Worm (Caenorhabditis elegans) whole organism, mixed stage, embryonic: ENCODE data around the gene smz-1.
"Not testable (repeated sequence)": the region's sequence is repeated elsewhere in the genome, so short reads cannot be mapped to it uniquely, and the experiment has no call there.

Experiments used
- M03D4.4 ChIP-seq: sonication (generic microtip); optimal IDR thresholded peaks from 2 replicates; lab custom pipeline; 2017; ENCODE audit warnings: mild to moderate bottlenecking, missing genetic modification characterization, missing compliant biosample characterization
- ceh-43 ChIP-seq: fragments of 200-800 bp; sonication (Bioruptor generic); optimal IDR thresholded peaks from 2 replicates; lab custom pipeline; 2018; ENCODE audit warnings: mild to moderate bottlenecking, missing genetic modification characterization, moderate library complexity, missing compliant biosample characterization
- ceh-83 ChIP-seq: fragments of 200-800 bp; sonication (Bioruptor generic); optimal IDR thresholded peaks from 2 replicates; lab custom pipeline; 2018; ENCODE audit warnings: mild to moderate bottlenecking, missing genetic modification characterization, missing compliant biosample characterization
- ces-1 ChIP-seq: fragments of 150-350 bp; optimal IDR thresholded peaks from 2 replicates; lab custom pipeline; 2014; ENCODE audit warnings: missing biosample characterization, missing genetic modification reagents, missing genetic modification characterization
- drap-1 ChIP-seq: fragments of 200-800 bp; sonication (Bioruptor generic); optimal IDR thresholded peaks from 3 replicates; lab custom pipeline; 2018; ENCODE audit warnings: mild to moderate bottlenecking, missing genetic modification characterization, missing compliant biosample characterization
- flh-1 ChIP-seq: fragments of 200-800 bp; sonication (Bioruptor generic); optimal IDR thresholded peaks from 2 replicates; lab custom pipeline; 2018; ENCODE audit warnings: mild to moderate bottlenecking, missing genetic modification characterization, moderate library complexity, missing compliant biosample characterization
- hlh-1 ChIP-seq: fragments of 150-350 bp; optimal IDR thresholded peaks from 2 replicates; lab custom pipeline; 2014; ENCODE audit warnings: missing biosample characterization, missing genetic modification reagents, missing genetic modification characterization
- lsy-2 ChIP-seq: fragments of 150-350 bp; optimal IDR thresholded peaks from 2 replicates; lab custom pipeline; 2014; ENCODE audit warnings: missing biosample characterization, missing genetic modification characterization
- nhr-237 ChIP-seq: fragments of 150-350 bp; optimal IDR thresholded peaks from 2 replicates; lab custom pipeline; 2014; ENCODE audit warnings: missing biosample characterization, missing genetic modification characterization
- pha-4 ChIP-seq: fragments of 150-350 bp; optimal IDR thresholded peaks from 2 replicates; lab custom pipeline; 2018; ENCODE audit warnings: missing biosample characterization, missing genetic modification reagents, missing genetic modification characterization
- snpc-4 ChIP-seq: fragments of 150-350 bp; optimal IDR thresholded peaks from 2 replicates; lab custom pipeline; 2014; ENCODE audit warnings: missing biosample characterization, missing genetic modification characterization
- sptf-1 ChIP-seq: sonication (generic microtip); optimal IDR thresholded peaks from 2 replicates; lab custom pipeline; 2017; ENCODE audit warnings: mild to moderate bottlenecking, missing genetic modification characterization, moderate library complexity, missing compliant biosample characterization
- tbx-8 ChIP-seq: fragments of 200-800 bp; sonication (Bioruptor generic); optimal IDR thresholded peaks from 2 replicates; lab custom pipeline; 2018; ENCODE audit warnings: mild to moderate bottlenecking, missing genetic modification characterization, moderate library complexity, missing compliant biosample characterization
- unc-120 ChIP-seq: sonication (generic microtip); optimal IDR thresholded peaks from 2 replicates; lab custom pipeline; 2017; ENCODE audit warnings: missing genetic modification characterization, missing compliant biosample characterization; ENCODE audit not compliant: poor library complexity, severe bottlenecking
- unc-39 ChIP-seq: fragments of 150-350 bp; optimal IDR thresholded peaks from 2 replicates; lab custom pipeline; 2014; ENCODE audit warnings: missing biosample characterization, missing genetic modification characterization
- zip-8 ChIP-seq: fragments of 150-350 bp; optimal IDR thresholded peaks from 2 replicates; lab custom pipeline; 2014; ENCODE audit warnings: missing biosample characterization, missing genetic modification characterization

smz-1 gene

ce11 chrIV:12498238-12498637 is 43.4 kb downstream of the smz-1 start, which contains the start of gene sru-19:
Gene sru-19, plus strand, starts transcription at chrIV:12498538.
- TF ChIP-seq lsy-2 (tag; lab: Kevin White, UChicago) (no peak), zip-8 (tag; lab: Kevin White, UChicago) (no peak), unc-120 (tag; lab: Kevin White, UChicago) (no peak), drap-1 (no peak), ces-1 (GFP tag; lab: Kevin White, UChicago) (no peak), sptf-1 (tag; lab: Kevin White, UChicago) (no peak), hlh-1 (tag; lab: Kevin White, UChicago) (no peak), pha-4 (no peak)
- TF ChIP-seq, all 35 proteins: peak for 0

ce11 chrIV:12501956-12502355 is 47.1 kb downstream of the smz-1 start, which contains the start of gene sru-18:
Gene sru-18, plus strand, starts transcription at chrIV:12502256.
- no peak for TF ChIP-seq snpc-4 (tag; lab: Kevin White, UChicago)
- no peak for TF ChIP-seq flh-1
- no peak for TF ChIP-seq M03D4.4 (tag; lab: Kevin White, UChicago)
- TF ChIP-seq pha-4 = no peak
- no peak for TF ChIP-seq ceh-83
- no peak for TF ChIP-seq ceh-43 (GFP tag; lab: Kevin White, UChicago)
- TF ChIP-seq lsy-2 (tag; lab: Kevin White, UChicago) = no peak

ce11 chrIV:12505397-12505796 is 50.5 kb downstream of the smz-1 start, which contains the start of gene sru-17:
Gene sru-17, plus strand, starts transcription at chrIV:12505697.
- not testable (repeated sequence) for TF ChIP-seq nhr-237 (tag; lab: Kevin White, UChicago); unc-39 (tag; lab: Kevin White, UChicago); tbx-8 (GFP tag; lab: Kevin White, UChicago)
